Worm (Caenorhabditis elegans): ENCODE results near the gene F17C8.7.
A peak's percentile ranks its signal among the peaks of the same experiment; 100 is the strongest.

ce11 chrIII:4720620-4721227 lies 14.8 kb upstream of the F17C8.7 start, which contains the start of gene emb-5:
- TF ChIP-seq klf-2 (GFP tag; conservative IDR thresholded peaks at IDR 0.05) = no peak
- no peak for TF ChIP-seq tab-1 (GFP tag; IDR thresholded peaks at IDR 0.05)
- TF ChIP-seq flt-1 (GFP tag; IDR thresholded peaks at IDR 0.05) = 0 out of 2 replicates have a peak, but pooled peaks have one; percentile 45
- no peak for TF ChIP-seq ztf-23 (GFP tag; IDR thresholded peaks at IDR 0.05)

Data from whole organism, midembryonic.